Worm (Caenorhabditis elegans) whole organism, L4 larva: ENCODE data around the gene ncap-1.
A peak's percentile ranks its signal among the peaks of the same experiment; 100 is the strongest.

Experiments
- D1046.2 ChIP-seq: fragments of 200-800 bp; sonication (Bioruptor generic); IDR thresholded peaks from 2 replicates; pipeline ENCODE4 v1.3.6; 2022; ENCODE audit warnings: missing genetic modification characterization, missing compliant biosample characterization
- F26F4.8 ChIP-seq: fragments of 200-800 bp; sonication (Bioruptor generic); conservative IDR thresholded peaks from 2 replicates; pipeline ENCODE4 v1.3.6; 2022; ENCODE audit warnings: missing genetic modification characterization, missing compliant biosample characterization
- F44E2.7 ChIP-seq: fragments of 200-800 bp; sonication (Bioruptor generic); IDR thresholded peaks from 2 replicates; pipeline ENCODE4 v2.1.2; 2022; ENCODE audit warnings: missing genetic modification characterization, missing compliant biosample characterization
- R02D3.7 ChIP-seq: fragments of 150-350 bp; sonication (generic microtip); optimal IDR thresholded peaks from 3 replicates; lab custom pipeline; 2014; ENCODE audit warnings: missing biosample characterization, missing genetic modification characterization
- T20F7.1 ChIP-seq: fragments of 200-800 bp; sonication (Bioruptor generic); optimal IDR thresholded peaks from 2 replicates; lab custom pipeline; 2018; ENCODE audit warnings: mild to moderate bottlenecking, missing genetic modification characterization, missing compliant biosample characterization
- T26A8.4 ChIP-seq: fragments of 200-800 bp; sonication (Bioruptor generic); IDR thresholded peaks from 2 replicates; pipeline ENCODE4 v1.3.6; 2022; ENCODE audit warnings: missing genetic modification characterization, missing compliant biosample characterization
- ZK337.2 ChIP-seq: fragments of 200-800 bp; sonication (Bioruptor generic); IDR thresholded peaks from 2 replicates; pipeline ENCODE4 v1.3.6; 2022; ENCODE audit warnings: missing genetic modification reagents, missing genetic modification characterization, missing compliant biosample characterization
- aly-2 ChIP-seq: sonication (generic microtip); optimal IDR thresholded peaks from 2 replicates; lab custom pipeline; 2018; ENCODE audit warnings: missing biosample characterization, missing genetic modification characterization
- ama-1 ChIP-seq: fragments of 150-350 bp; optimal IDR thresholded peaks from 2 replicates; lab custom pipeline; 2014; ENCODE audit warnings: inconsistent platforms, mixed read lengths
- attf-4 ChIP-seq: sonication (generic microtip); optimal IDR thresholded peaks from 3 replicates; lab custom pipeline; 2017; ENCODE audit warnings: missing biosample characterization, missing genetic modification characterization
- ceh-28 ChIP-seq: fragments of 150-350 bp; optimal IDR thresholded peaks from 2 replicates; lab custom pipeline; 2014; ENCODE audit warnings: missing biosample characterization, missing genetic modification reagents, missing genetic modification characterization
- ctbp-1 ChIP-seq: fragments of 200-800 bp; sonication (Bioruptor generic); IDR thresholded peaks from 2 replicates; pipeline ENCODE4 v1.3.6; 2022; ENCODE audit warnings: missing genetic modification reagents, missing genetic modification characterization, missing compliant biosample characterization
- egl-27 ChIP-seq: sonication (generic microtip); optimal IDR thresholded peaks from 3 replicates; lab custom pipeline; 2017; ENCODE audit warnings: missing biosample characterization, missing genetic modification reagents, missing genetic modification characterization
- egl-43 ChIP-seq: fragments of 200-800 bp; sonication (Bioruptor generic); IDR thresholded peaks from 2 replicates; pipeline ENCODE4 v1.3.6; 2022; ENCODE audit warnings: missing genetic modification reagents, missing genetic modification characterization, missing compliant biosample characterization
- hmg-1.1 ChIP-seq: fragments of 200-800 bp; sonication (Bioruptor generic); IDR thresholded peaks from 2 replicates; pipeline ENCODE4 v1.3.6; 2022; ENCODE audit warnings: missing genetic modification reagents, missing genetic modification characterization, missing compliant biosample characterization
- lim-7 ChIP-seq: fragments of 200-800 bp; sonication (Bioruptor generic); IDR thresholded peaks from 2 replicates; pipeline ENCODE4 v1.3.6; 2022; ENCODE audit warnings: missing genetic modification characterization, missing compliant biosample characterization
- lin-13 ChIP-seq: fragments of 150-350 bp; optimal IDR thresholded peaks from 2 replicates; lab custom pipeline; 2014; ENCODE audit warnings: missing biosample characterization, missing genetic modification reagents, missing genetic modification characterization
- lin-39 ChIP-seq: fragments of 150-350 bp; optimal IDR thresholded peaks from 2 replicates; lab custom pipeline; 2014; ENCODE audit warnings: missing biosample characterization, missing genetic modification reagents, missing genetic modification characterization
- lir-3 ChIP-seq: sonication (generic microtip); optimal IDR thresholded peaks from 2 replicates; lab custom pipeline; 2016; ENCODE audit warnings: mild to moderate bottlenecking, missing genetic modification characterization, missing compliant biosample characterization
- lsy-2 ChIP-seq, 2 experiments: fragments of 150-350 bp in 1 of 2; sonication (generic microtip) in 1 of 2; optimal IDR thresholded peaks; 2 replicates each; lab custom pipeline; 2014 to 2017; ENCODE audit warnings: missing biosample characterization in 2 of 2, missing genetic modification characterization in 2 of 2
- madf-5 ChIP-seq, 2 experiments: fragments of 200-800 bp; sonication (Bioruptor generic); IDR thresholded peaks; 2 replicates each; pipeline ENCODE4 v1.3.6; 2022; ENCODE audit warnings: missing compliant biosample characterization in 2 of 2, missing genetic modification characterization in 2 of 2
- mdl-1 ChIP-seq, 2 experiments: fragments of 150-350 bp in 1 of 2; sonication (generic microtip) in 1 of 2; optimal IDR thresholded peaks; 2 replicates each; lab custom pipeline; 2014 to 2017; ENCODE audit warnings: missing biosample characterization in 2 of 2, missing genetic modification characterization in 2 of 2
- mdt-29 ChIP-seq: fragments of 200-800 bp; sonication (Bioruptor generic); IDR thresholded peaks from 2 replicates; pipeline ENCODE4 v1.3.6; 2022; ENCODE audit warnings: missing genetic modification reagents, missing genetic modification characterization, missing compliant biosample characterization
- mep-1 ChIP-seq: fragments of 150-350 bp; sonication (generic microtip); optimal IDR thresholded peaks from 3 replicates; lab custom pipeline; 2014; ENCODE audit warnings: missing biosample characterization, missing genetic modification characterization
- mes-2 ChIP-seq: sonication (generic microtip); optimal IDR thresholded peaks from 2 replicates; lab custom pipeline; 2016; ENCODE audit warnings: missing genotype, mild to moderate bottlenecking, missing genetic modification characterization, missing compliant biosample characterization; ENCODE audit not compliant: poor library complexity, severe bottlenecking
- nhr-10 ChIP-seq: fragments of 150-350 bp; optimal IDR thresholded peaks from 2 replicates; lab custom pipeline; 2014; ENCODE audit warnings: missing biosample characterization, missing genetic modification characterization
- nhr-111 ChIP-seq: fragments of 200-800 bp; sonication (Bioruptor generic); optimal IDR thresholded peaks from 2 replicates; lab custom pipeline; 2018; ENCODE audit warnings: mild to moderate bottlenecking, missing genetic modification characterization, missing compliant biosample characterization
- nhr-28 ChIP-seq: fragments of 150-350 bp; optimal IDR thresholded peaks from 2 replicates; lab custom pipeline; 2014; ENCODE audit warnings: missing biosample characterization, missing genetic modification characterization
- nhr-41 ChIP-seq: fragments of 200-800 bp; sonication (Bioruptor generic); IDR thresholded peaks from 2 replicates; pipeline ENCODE4 v1.3.6; 2022; ENCODE audit warnings: missing genetic modification reagents, missing genetic modification characterization, missing compliant biosample characterization
- nhr-42 ChIP-seq: fragments of 200-800 bp; sonication (Bioruptor generic); IDR thresholded peaks from 2 replicates; pipeline ENCODE4 v1.3.6; 2022; ENCODE audit warnings: missing genetic modification characterization, missing compliant biosample characterization
- nhr-77 ChIP-seq: fragments of 150-350 bp; optimal IDR thresholded peaks from 2 replicates; lab custom pipeline; 2014; ENCODE audit warnings: missing biosample characterization, missing genetic modification characterization
- pha-4 ChIP-seq, 2 experiments: fragments of 150-350 bp in 1 of 2; fragments of 200-800 bp in 1 of 2; sonication (Bioruptor generic) in 1 of 2; IDR thresholded peaks in 1 of 2; optimal IDR thresholded peaks in 1 of 2; 2 replicates each; pipeline versions ENCODE4 v1.3.6 to Lab custom; 2014 to 2022; ENCODE audit warnings: missing genetic modification characterization in 2 of 2, missing genetic modification reagents in 2 of 2, missing biosample characterization in 1 of 2, missing compliant biosample characterization in 1 of 2
- php-3 ChIP-seq: fragments of 200-800 bp; sonication (Bioruptor generic); IDR thresholded peaks from 2 replicates; pipeline ENCODE4 v1.3.6; 2022; ENCODE audit warnings: missing genetic modification reagents, missing genetic modification characterization, missing compliant biosample characterization
- pqm-1 ChIP-seq: sonication (generic microtip); optimal IDR thresholded peaks from 2 replicates; lab custom pipeline; 2017; ENCODE audit warnings: missing biosample characterization, missing genetic modification characterization
- rbr-2 ChIP-seq: sonication (generic microtip); optimal IDR thresholded peaks from 2 replicates; lab custom pipeline; 2016; ENCODE audit warnings: missing genotype, missing genetic modification characterization, missing compliant biosample characterization
- saeg-2 ChIP-seq: fragments of 200-800 bp; sonication (Bioruptor generic); IDR thresholded peaks from 2 replicates; pipeline ENCODE4 v1.3.6; 2022; ENCODE audit warnings: missing genetic modification reagents, missing genetic modification characterization, missing compliant biosample characterization
- set-16 ChIP-seq: fragments of 200-800 bp; sonication (Bioruptor generic); IDR thresholded peaks from 2 replicates; pipeline ENCODE4 v1.3.6; 2022; ENCODE audit warnings: missing genetic modification reagents, missing genetic modification characterization, missing compliant biosample characterization
- tra-1 ChIP-seq: fragments of 200-800 bp; sonication (Bioruptor generic); IDR thresholded peaks from 2 replicates; pipeline ENCODE4 v1.3.6; 2022; ENCODE audit warnings: missing genetic modification reagents, missing genetic modification characterization, missing compliant biosample characterization
- zfp-3 ChIP-seq: fragments of 200-800 bp; sonication (Bioruptor generic); conservative IDR thresholded peaks from 2 replicates; pipeline ENCODE4 v1.3.6; 2022; ENCODE audit warnings: missing genetic modification reagents, missing genetic modification characterization, missing compliant biosample characterization
- ztf-7 ChIP-seq: fragments of 150-350 bp; optimal IDR thresholded peaks from 2 replicates; lab custom pipeline; 2014; ENCODE audit warnings: missing biosample characterization, missing genetic modification characterization

The ncap-1 gene

ce11 chrII:2937852-2938251 lies 18.7 kb upstream of the ncap-1 start, which contains the start of gene irld-65:
TSS of gene irld-65 (minus strand) at chrII:2937952.
- no peak for TF ChIP-seq R02D3.7 (tag; lab: Kevin White, UChicago)
- TF ChIP-seq lsy-2 (tag; optimal IDR thresholded peaks at IDR 0.05; lab: Kevin White, UChicago): no peak
- no peak for TF ChIP-seq rbr-2 (tag; lab: Kevin White, UChicago)
- no peak for TF ChIP-seq ctbp-1 (GFP tag; lab: Robert Waterston, UW)
- TF ChIP-seq ceh-28 (tag; lab: Kevin White, UChicago): no peak

ce11 chrII:2934354-2934753 lies 15.2 kb upstream of the ncap-1 start, which contains the start of gene irld-67:
TSS of gene irld-67 (minus strand) at chrII:2934454.
- TF ChIP-seq pqm-1 (tag; lab: Kevin White, UChicago): no peak
- no peak for TF ChIP-seq attf-4 (tag; lab: Kevin White, UChicago)
- TF ChIP-seq pha-4 (GFP tag; IDR thresholded peaks at IDR 0.05; lab: Robert Waterston, UW): no peak
- no peak for TF ChIP-seq pha-4 (tag; optimal IDR thresholded peaks at IDR 0.05; lab: Kevin White, UChicago)
- no peak for TF ChIP-seq F44E2.7 (GFP tag; lab: Robert Waterston, UW)
- TF ChIP-seq F26F4.8: no peak

ce11 chrII:2931564-2931963 lies 12.4 kb upstream of the ncap-1 start:
- TF ChIP-seq set-16 (GFP tag; lab: Robert Waterston, UW): 0 out of 2 replicates have a peak, but pooled peaks have one; percentile 21
- TF ChIP-seq saeg-2: no peak
- TF ChIP-seq, all 104 proteins: peak for 1

ce11 chrII:2930499-2930898 lies 11.4 kb upstream of the ncap-1 start, which contains the start of the genes irld-64 and irld-63:
TSS of gene irld-64 (minus strand) at chrII:2930599.
TSS of gene irld-63 (plus strand) at chrII:2930728.
- no peak for TF ChIP-seq zfp-3 (GFP tag; lab: Robert Waterston, UW)
- no peak for TF ChIP-seq lir-3 (tag; lab: Kevin White, UChicago)
- TF ChIP-seq nhr-111 (GFP tag; lab: Kevin White, UChicago): no peak
- TF ChIP-seq aly-2 (tag; lab: Kevin White, UChicago): no peak
- TF ChIP-seq nhr-41: no peak
- TF ChIP-seq lin-39 (tag; lab: Kevin White, UChicago): no peak
- no peak for TF ChIP-seq attf-4 (tag; lab: Kevin White, UChicago)
- TF ChIP-seq ztf-7 (tag; lab: Kevin White, UChicago): no peak
- TF ChIP-seq R02D3.7 (tag; lab: Kevin White, UChicago): no peak

- TF ChIP-seq nhr-42 (GFP tag; lab: Robert Waterston, UW) (no peak), saeg-2 (no peak), T20F7.1 (GFP tag; lab: Kevin White, UChicago) (no peak), set-16 (GFP tag; lab: Robert Waterston, UW) (peak; percentile 77), nhr-77 (tag; lab: Kevin White, UChicago) (no peak), lin-13 (GFP tag; lab: Kevin White, UChicago) (no peak), php-3 (no peak), ama-1 (lab: Kevin White, UChicago) (no peak), nhr-28 (no peak), T26A8.4 (GFP tag; lab: Robert Waterston, UW) (no peak), ceh-28 (tag; lab: Kevin White, UChicago) (no peak), D1046.2 (GFP tag; lab: Robert Waterston, UW) (0 out of 2 replicates have a peak, but pooled peaks have one; percentile 41), mdl-1 (tag; optimal IDR thresholded peaks at IDR 0.05; lab: Kevin White, UChicago) (no peak), mdt-29 (GFP tag; lab: Robert Waterston, UW) (no peak), egl-43 (GFP tag; lab: Robert Waterston, UW) (0 out of 2 replicates have a peak, but pooled peaks have one; percentile 12), egl-27 (no peak), mes-2 (tag; lab: Kevin White, UChicago) (no peak), ZK337.2 (GFP tag; lab: Robert Waterston, UW) (no peak), lim-7 (GFP tag; lab: Robert Waterston, UW) (no peak), nhr-10 (tag; lab: Kevin White, UChicago) (no peak), mep-1 (tag; lab: Kevin White, UChicago) (no peak), pha-4 (GFP tag; IDR thresholded peaks at IDR 0.05; lab: Robert Waterston, UW) (no peak), pha-4 (tag; optimal IDR thresholded peaks at IDR 0.05; lab: Kevin White, UChicago) (no peak), hmg-1.1 (GFP tag; lab: Robert Waterston, UW) (no peak), tra-1 (GFP tag; lab: Robert Waterston, UW) (no peak), madf-5 (GFP tag; IDR thresholded peaks at IDR 0.05; lab: Robert Waterston, UW) (no peak)
- TF ChIP-seq, all 104 proteins: peak for 3
Measured at ce11 chrII:2929846-2930245, 10.7 kb upstream of the ncap-1 start.
